Worm (Caenorhabditis elegans) whole organism, late embryonic: ENCODE results near the gene F44A6.3.

Experiments used
- hlh-15 ChIP-seq: sonication (generic microtip); optimal IDR thresholded peaks from 2 replicates; lab custom pipeline; 2016; ENCODE audit warnings: missing genetic modification characterization, missing compliant biosample characterization
- pag-3 ChIP-seq: sonication (generic microtip); optimal IDR thresholded peaks from 2 replicates; lab custom pipeline; 2016; ENCODE audit warnings: missing compliant biosample characterization, missing genetic modification characterization, borderline replicate concordance

- TF ChIP-seq pag-3 (tag; lab: Kevin White, UChicago) = no peak
- TF ChIP-seq hlh-15 (tag; lab: Kevin White, UChicago) = no peak
Observed at ce11 chrX:10206008-10206407, 6.6 kb upstream of the F44A6.3 start.
